Fruit fly (Drosophila melanogaster): Measurements from ENCODE around the gene CG32811.
A peak's percentile ranks its signal among the peaks of the same experiment; 100 is the strongest.

Gene CG32811

dm6 chrX:1270655-1271054, 27.5 kb downstream of the CG32811 start (continued):
- TF ChIP-seq CG31627 (GFP tag; optimal IDR thresholded peaks at IDR 0.05) (peak; percentile 45), CG10669 (GFP tag; optimal IDR thresholded peaks at IDR 0.05) (peak; percentile 16), CG8632 (GFP tag; optimal IDR thresholded peaks at IDR 0.05) (no peak), achi (GFP tag; optimal IDR thresholded peaks at IDR 0.05) (peak; percentile 8), CG32006 (GFP tag; optimal IDR thresholded peaks at IDR 0.05) (peak; percentile 28), CG6276 (GFP tag; optimal IDR thresholded peaks at IDR 0.05) (peak; percentile 30), lz (GFP tag; optimal IDR thresholded peaks at IDR 0.05) (peak; percentile 56), fkh (GFP tag; optimal IDR thresholded peaks at IDR 0.05) (peak; percentile 24), Smox (GFP tag; optimal IDR thresholded peaks at IDR 0.05) (peak; percentile 39), CG8319 (GFP tag; optimal IDR thresholded peaks at IDR 0.05) (no peak)

- TF ChIP-seq CG15336 (GFP tag; IDR thresholded peaks at IDR 0.05) (no peak), CG10631 (GFP tag; optimal IDR thresholded peaks at IDR 0.05) (no peak), fkh (GFP tag; optimal IDR thresholded peaks at IDR 0.05) (no peak), fd59A (GFP tag; optimal IDR thresholded peaks at IDR 0.05) (no peak), dsx (GFP tag; optimal IDR thresholded peaks at IDR 0.05; ENCODE audit: poor library complexity, severe bottlenecking) (no peak), CG4318 (GFP tag; optimal IDR thresholded peaks at IDR 0.05) (no peak), Hr38 (GFP tag; optimal IDR thresholded peaks at IDR 0.05) (no peak), CG10669 (GFP tag; optimal IDR thresholded peaks at IDR 0.05) (no peak), CG6792 (GFP tag; optimal IDR thresholded peaks at IDR 0.05) (no peak), dac (GFP tag; optimal IDR thresholded peaks at IDR 0.05) (no peak), vri (GFP tag; optimal IDR thresholded peaks at IDR 0.05) (no peak), CG6808 (GFP tag; optimal IDR thresholded peaks at IDR 0.05) (no peak), eg (GFP tag; IDR thresholded peaks at IDR 0.05) (no peak), CG6854 (GFP tag; optimal IDR thresholded peaks at IDR 0.05) (no peak), Sox14 (GFP tag; optimal IDR thresholded peaks at IDR 0.05) (no peak), svp (GFP tag) (no peak)
Measured at dm6 chrX:1270183-1270582, 28.0 kb downstream of the CG32811 start.

dm6 chrX:1269700-1270099, 28.5 kb downstream of the CG32811 start:
- TF ChIP-seq Ets21C (GFP tag; optimal IDR thresholded peaks at IDR 0.05) (no peak), eg (GFP tag; IDR thresholded peaks at IDR 0.05) (0 out of 3 replicates have a peak, but pooled peaks have one; percentile 28), pdm3 (GFP tag; optimal IDR thresholded peaks at IDR 0.05) (peak; percentile 3), esn (GFP tag; optimal IDR thresholded peaks at IDR 0.05) (peak; percentile 2), CG8119 (GFP tag; IDR thresholded peaks at IDR 0.05) (no peak), Hr39 (GFP tag; optimal IDR thresholded peaks at IDR 0.05) (peak; percentile 26), ss (GFP tag; optimal IDR thresholded peaks at IDR 0.05) (peak in 1 of 2 experiments; percentile 14), dac (GFP tag; optimal IDR thresholded peaks at IDR 0.05) (no peak), Sox14 (GFP tag; optimal IDR thresholded peaks at IDR 0.05) (peak; percentile 8), Met (GFP tag; optimal IDR thresholded peaks at IDR 0.05) (peak; percentile 12), svp (GFP tag) (peak; percentile 56), acj6 (GFP tag; optimal IDR thresholded peaks at IDR 0.05) (peak; percentile 0), Eip78C (GFP tag) (peak; percentile 52)

dm6 chrX:1267625-1268024, 30.6 kb downstream of the CG32811 start:
- no peak for TF ChIP-seq eg (GFP tag; IDR thresholded peaks at IDR 0.05)
- no peak for TF ChIP-seq achi (GFP tag; optimal IDR thresholded peaks at IDR 0.05)
- TF ChIP-seq fkh (GFP tag; optimal IDR thresholded peaks at IDR 0.05) = peak; percentile 2
- TF ChIP-seq spab (GFP tag; optimal IDR thresholded peaks at IDR 0.05) = no peak

dm6 chrX:1264547-1264946, 33.6 kb downstream of the CG32811 start:
- TF ChIP-seq vri (GFP tag; optimal IDR thresholded peaks at IDR 0.05) (no peak), topi (GFP tag; optimal IDR thresholded peaks at IDR 0.05) (no peak), esn (GFP tag; optimal IDR thresholded peaks at IDR 0.05) (no peak), fkh (GFP tag; optimal IDR thresholded peaks at IDR 0.05) (peak; percentile 64), CG3032 (tag; optimal IDR thresholded peaks at IDR 0.05) (no peak), Hr38 (GFP tag; optimal IDR thresholded peaks at IDR 0.05) (no peak), Met (GFP tag; optimal IDR thresholded peaks at IDR 0.05) (no peak)
